Worm (Caenorhabditis elegans): ENCODE results near the gene myo-5.

DNA sequence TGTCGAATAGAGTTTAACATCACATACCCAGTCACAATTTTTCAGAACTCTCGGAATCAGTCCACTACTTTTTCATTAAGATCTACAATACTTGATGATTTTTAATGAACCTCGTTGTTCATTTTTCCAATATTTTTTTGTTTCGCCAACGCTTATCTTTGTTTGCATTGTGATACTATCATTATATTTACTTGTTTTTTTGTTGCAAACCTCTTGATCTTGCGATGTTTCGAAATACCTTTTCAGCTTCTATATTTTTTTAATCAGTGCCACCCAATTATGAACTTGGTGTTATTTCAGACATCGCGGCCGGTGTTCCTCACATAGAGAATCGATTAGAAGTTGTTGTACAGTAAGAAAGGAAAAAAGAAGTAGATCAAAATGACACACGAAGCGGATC lies at the start of gene myo-5:
- TF ChIP-seq elt-2 (tag; optimal IDR thresholded peaks at IDR 0.05) (no peak), tbx-2 (tag; optimal IDR thresholded peaks at IDR 0.05) (no peak), pros-1 (tag; optimal IDR thresholded peaks at IDR 0.05) (no peak), dve-1 (tag; optimal IDR thresholded peaks at IDR 0.05) (no peak), pqm-1 (tag; optimal IDR thresholded peaks at IDR 0.05) (no peak), unc-86 (tag; optimal IDR thresholded peaks at IDR 0.05) (no peak)

Measured in whole organism, late embryonic.